Fruit fly (Drosophila melanogaster): ENCODE results near the gene Hmu.

Hmu gene

dm6 chr3R:27282286-27282685 is 6.3 kb upstream of the Hmu start, which contains the start of gene mrt (continued):
- TF ChIP-seq D19B (GFP tag; optimal IDR thresholded peaks at IDR 0.05) (peak; percentile 60), tna (GFP tag; IDR thresholded peaks at IDR 0.05; ENCODE audit: partially characterized antibody) (no peak), CG15696 (tag; optimal IDR thresholded peaks at IDR 0.05) (no peak), CG17361 (GFP tag; IDR thresholded peaks at IDR 0.05) (peak; percentile 49; the same call in 2 of the 3 replicates), Bgb (GFP tag; IDR thresholded peaks at IDR 0.05; ENCODE audit: partially characterized antibody) (no peak), gsb (GFP tag; IDR thresholded peaks at IDR 0.05) (no peak), psq (GFP tag; optimal IDR thresholded peaks at IDR 0.05) (peak; percentile 21), CG17359 (tag; optimal IDR thresholded peaks at IDR 0.05) (peak; percentile 51), CG33213 (GFP tag; optimal IDR thresholded peaks at IDR 0.05) (peak; percentile 44), trem (tag; optimal IDR thresholded peaks at IDR 0.05) (peak; percentile 21), ATbp (GFP tag; optimal IDR thresholded peaks at IDR 0.05) (peak; percentile 11), CG9215 (GFP tag; IDR thresholded peaks at IDR 0.05) (peak; percentile 40; the same call in 1 of the 2 replicates), CG12659 (GFP tag; optimal IDR thresholded peaks at IDR 0.05) (peak; percentile 65), emc (GFP tag; optimal IDR thresholded peaks at IDR 0.05) (no peak), mirr (GFP tag; optimal IDR thresholded peaks at IDR 0.05) (peak; percentile 18), bab2 (GFP tag; optimal IDR thresholded peaks at IDR 0.05) (peak; percentile 28), hb (GFP tag; IDR thresholded peaks at IDR 0.05; ENCODE audit: partially characterized antibody) (no peak), inv (GFP tag; IDR thresholded peaks at IDR 0.05; ENCODE audit: partially characterized antibody) (no peak), vfl (GFP tag; optimal IDR thresholded peaks at IDR 0.05) (peak; percentile 24), Dref (GFP tag; IDR thresholded peaks at IDR 0.05) (peak; percentile 35; the same call in 1 of the 2 replicates), Rfx (GFP tag; IDR thresholded peaks at IDR 0.05) (peak; percentile 72), CG9437 (GFP tag; optimal IDR thresholded peaks at IDR 0.05) (peak; percentile 16), Aef1 (GFP tag; IDR thresholded peaks at IDR 0.05) (peak; percentile 34; the same call in 1 of the 3 replicates), bigmax (GFP tag; optimal IDR thresholded peaks at IDR 0.05) (no peak), CG14860 (GFP tag; IDR thresholded peaks at IDR 0.05; ENCODE audit: partially characterized antibody) (no peak), caup (GFP tag; optimal IDR thresholded peaks at IDR 0.05; ENCODE audit: severe bottlenecking) (peak; percentile 52), CG4730 (GFP tag; IDR thresholded peaks at IDR 0.05) (peak; percentile 52), salm (tag; optimal IDR thresholded peaks at IDR 0.05) (peak; percentile 17), Asciz (GFP tag; optimal IDR thresholded peaks at IDR 0.05) (peak; percentile 20), lilli (GFP tag; optimal IDR thresholded peaks at IDR 0.05) (peak; percentile 83), CG15073 (GFP tag; optimal IDR thresholded peaks at IDR 0.05) (no peak), CG6765 (GFP tag; optimal IDR thresholded peaks at IDR 0.05) (no peak), CG11696 (GFP tag; IDR thresholded peaks at IDR 0.05) (no peak), Chrac-16 (GFP tag; optimal IDR thresholded peaks at IDR 0.05) (peak; percentile 47), wek (GFP tag; optimal IDR thresholded peaks at IDR 0.05) (no peak), gsb-n (tag; optimal IDR thresholded peaks at IDR 0.05) (peak; percentile 11), unpg (GFP tag; optimal IDR thresholded peaks at IDR 0.05) (peak; percentile 56), Oli (tag; optimal IDR thresholded peaks at IDR 0.05) (peak; percentile 35), gcm2 (GFP tag; optimal IDR thresholded peaks at IDR 0.05) (no peak), CG9876 (GFP tag; optimal IDR thresholded peaks at IDR 0.05) (peak; percentile 17), fd96Cb (tag; optimal IDR thresholded peaks at IDR 0.05) (peak; percentile 38), sens (GFP tag) (peak; percentile 95), sima (GFP tag; optimal IDR thresholded peaks at IDR 0.05) (no peak), lola (GFP tag; optimal IDR thresholded peaks at IDR 0.05) (peak in 1 of 3 experiments; percentile 23), Stat92E (GFP tag; optimal IDR thresholded peaks at IDR 0.05) (no peak), dan (GFP tag; IDR thresholded peaks at IDR 0.05) (no peak), stc (GFP tag; IDR thresholded peaks at IDR 0.05) (no peak), CG8478 (optimal IDR thresholded peaks at IDR 0.05) (no peak), gro (GFP tag; optimal IDR thresholded peaks at IDR 0.05) (peak; percentile 36), Fer2 (tag; optimal IDR thresholded peaks at IDR 0.05) (peak; percentile 54)

All from whole organism, embryonic.